Worm (Caenorhabditis elegans) whole organism, L3 larva: ENCODE measurements around the gene clc-9.

Experiments used
- R02D3.7 ChIP-seq: fragments of 150-350 bp; optimal IDR thresholded peaks from 2 replicates; lab custom pipeline; 2014; ENCODE audit warnings: missing biosample characterization, missing genetic modification characterization
- ZK546.5 ChIP-seq: sonication (generic microtip); optimal IDR thresholded peaks from 2 replicates; lab custom pipeline; 2017; ENCODE audit warnings: missing biosample characterization, missing genetic modification characterization
- aly-2 ChIP-seq: fragments of 150-350 bp; optimal IDR thresholded peaks from 2 replicates; lab custom pipeline; 2014; ENCODE audit warnings: missing biosample characterization, missing genetic modification characterization
- ama-1 ChIP-seq: fragments of 150-350 bp; optimal IDR thresholded peaks from 2 replicates; lab custom pipeline; 2018
- ceh-28 ChIP-seq: fragments of 150-350 bp; optimal IDR thresholded peaks from 2 replicates; lab custom pipeline; 2014; ENCODE audit warnings: missing biosample characterization, missing genetic modification reagents, missing genetic modification characterization
- ceh-9 ChIP-seq: sonication (generic microtip); optimal IDR thresholded peaks from 2 replicates; lab custom pipeline; 2018; ENCODE audit warnings: missing biosample characterization, missing genetic modification characterization
- egl-5 ChIP-seq: fragments of 150-350 bp; optimal IDR thresholded peaks from 2 replicates; lab custom pipeline; 2017; ENCODE audit warnings: missing biosample characterization, missing genetic modification reagents, missing genetic modification characterization, inconsistent platforms
- elt-1 ChIP-seq: fragments of 150-350 bp; optimal IDR thresholded peaks from 2 replicates; lab custom pipeline; 2014; ENCODE audit warnings: missing biosample characterization, missing genetic modification characterization
- elt-2 ChIP-seq: sonication (generic microtip); optimal IDR thresholded peaks from 2 replicates; lab custom pipeline; 2016; ENCODE audit warnings: missing genetic modification reagents, mild to moderate bottlenecking, missing genetic modification characterization, missing compliant biosample characterization
- elt-3 ChIP-seq, 3 experiments: fragments of 150-350 bp in 1 of 3; sonication (generic microtip) in 2 of 3; optimal IDR thresholded peaks; 2 replicates in 2 of 3; 4 replicates in 1 of 3; lab custom pipeline; 2014 to 2017; ENCODE audit warnings: missing biosample characterization in 3 of 3, missing genetic modification characterization in 3 of 3
- eor-1 ChIP-seq, 2 experiments: fragments of 150-350 bp; optimal IDR thresholded peaks; 2 replicates each; lab custom pipeline; 2014 to 2018; ENCODE audit warnings: missing biosample characterization in 2 of 2, missing genetic modification characterization in 2 of 2
- fkh-10 ChIP-seq: sonication (generic microtip); optimal IDR thresholded peaks from 2 replicates; lab custom pipeline; 2017; ENCODE audit warnings: missing biosample characterization, missing genetic modification reagents, missing genetic modification characterization
- fkh-2 ChIP-seq: fragments of 150-350 bp; optimal IDR thresholded peaks from 2 replicates; lab custom pipeline; 2014; ENCODE audit warnings: missing biosample characterization, missing genetic modification reagents, missing genetic modification characterization
- fos-1 ChIP-seq: fragments of 150-350 bp; optimal IDR thresholded peaks from 2 replicates; lab custom pipeline; 2014; ENCODE audit warnings: missing biosample characterization, missing genetic modification characterization
- jun-1 ChIP-seq: fragments of 150-350 bp; optimal IDR thresholded peaks from 2 replicates; lab custom pipeline; 2014; ENCODE audit warnings: missing biosample characterization, missing genetic modification reagents, missing genetic modification characterization
- lin-15B ChIP-seq: fragments of 150-350 bp; optimal IDR thresholded peaks from 2 replicates; lab custom pipeline; 2014; ENCODE audit warnings: missing biosample characterization, missing genetic modification characterization
- lin-39 ChIP-seq: fragments of 150-350 bp; optimal IDR thresholded peaks from 2 replicates; lab custom pipeline; 2018; ENCODE audit warnings: missing biosample characterization, missing genetic modification reagents, missing genetic modification characterization
- lsy-12 ChIP-seq: sonication (generic microtip); optimal IDR thresholded peaks from 2 replicates; lab custom pipeline; 2016; ENCODE audit warnings: mild to moderate bottlenecking, missing genetic modification characterization, missing compliant biosample characterization
- mdl-1 ChIP-seq: fragments of 150-350 bp; optimal IDR thresholded peaks from 2 replicates; lab custom pipeline; 2014; ENCODE audit warnings: missing biosample characterization, missing genetic modification characterization
- mml-1 ChIP-seq: fragments of 150-350 bp; sonication (generic microtip); optimal IDR thresholded peaks from 3 replicates; lab custom pipeline; 2014; ENCODE audit warnings: missing biosample characterization, missing genetic modification characterization
- nfya-1 ChIP-seq: sonication (generic microtip); optimal IDR thresholded peaks from 2 replicates; lab custom pipeline; 2017; ENCODE audit warnings: missing genetic modification characterization, mild to moderate bottlenecking, missing compliant biosample characterization, antibody characterized with exemption, moderate library complexity; ENCODE audit not compliant: insufficient read depth
- nhr-11 ChIP-seq: fragments of 150-350 bp; optimal IDR thresholded peaks from 2 replicates; lab custom pipeline; 2014; ENCODE audit warnings: missing biosample characterization, missing genetic modification characterization
- nhr-12 ChIP-seq: fragments of 150-350 bp; optimal IDR thresholded peaks from 2 replicates; lab custom pipeline; 2014; ENCODE audit warnings: missing biosample characterization, missing genetic modification characterization
- nhr-25 ChIP-seq: sonication (generic microtip); optimal IDR thresholded peaks from 2 replicates; lab custom pipeline; 2017; ENCODE audit warnings: missing biosample characterization, missing genetic modification characterization
- nhr-28 ChIP-seq: fragments of 150-350 bp; optimal IDR thresholded peaks from 2 replicates; lab custom pipeline; 2014; ENCODE audit warnings: missing biosample characterization, missing genetic modification characterization
- nhr-43 ChIP-seq: sonication (generic microtip); optimal IDR thresholded peaks from 2 replicates; lab custom pipeline; 2016; ENCODE audit warnings: mild to moderate bottlenecking, missing genetic modification characterization, missing compliant biosample characterization; ENCODE audit not compliant: poor library complexity, severe bottlenecking
- nhr-67 ChIP-seq: fragments of 150-350 bp; optimal IDR thresholded peaks from 2 replicates; lab custom pipeline; 2014; ENCODE audit warnings: missing biosample characterization, missing genetic modification characterization
- nhr-76 ChIP-seq: fragments of 150-350 bp; sonication (generic microtip); optimal IDR thresholded peaks from 5 replicates; lab custom pipeline; 2014; ENCODE audit warnings: missing biosample characterization, missing genetic modification characterization
- nhr-77 ChIP-seq: fragments of 150-350 bp; optimal IDR thresholded peaks from 2 replicates; lab custom pipeline; 2014; ENCODE audit warnings: missing biosample characterization, missing genetic modification characterization
- pha-4 ChIP-seq: fragments of 150-350 bp; optimal IDR thresholded peaks from 2 replicates; lab custom pipeline; 2014; ENCODE audit warnings: missing biosample characterization, missing genetic modification reagents, missing genetic modification characterization
- pqm-1 ChIP-seq: fragments of 150-350 bp; optimal IDR thresholded peaks from 2 replicates; lab custom pipeline; 2017; ENCODE audit warnings: missing biosample characterization, missing genetic modification characterization, inconsistent platforms
- sea-2 ChIP-seq: fragments of 150-350 bp; sonication (generic microtip); optimal IDR thresholded peaks from 4 replicates; lab custom pipeline; 2014; ENCODE audit warnings: missing biosample characterization, missing genetic modification reagents, missing genetic modification characterization
- snpc-4 ChIP-seq: fragments of 150-350 bp; optimal IDR thresholded peaks from 2 replicates; lab custom pipeline; 2014; ENCODE audit warnings: missing biosample characterization, missing genetic modification characterization
- unc-39 ChIP-seq: sonication (generic microtip); optimal IDR thresholded peaks from 4 replicates; lab custom pipeline; 2017; ENCODE audit warnings: missing biosample characterization, missing genetic modification characterization
- unc-62 ChIP-seq: fragments of 150-350 bp; sonication (generic microtip); optimal IDR thresholded peaks from 4 replicates; lab custom pipeline; 2014; ENCODE audit warnings: missing biosample characterization, missing genetic modification reagents, missing genetic modification characterization

clc-9 gene

ce11 chrIV:11094052-11094451, 18.7 kb upstream of the clc-9 start:
- TF ChIP-seq jun-1 (tag; lab: Kevin White, UChicago): no peak
- TF ChIP-seq elt-3 (tag; optimal IDR thresholded peaks at IDR 0.05; lab: Kevin White, UChicago): no peak
- no peak for TF ChIP-seq eor-1 (tag; optimal IDR thresholded peaks at IDR 0.05; lab: Kevin White, UChicago)
- no peak for TF ChIP-seq elt-1
- TF ChIP-seq sea-2 (GFP tag; lab: Kevin White, UChicago): no peak
- TF ChIP-seq ceh-9 (tag; lab: Kevin White, UChicago): no peak
- TF ChIP-seq mml-1 (tag; lab: Kevin White, UChicago): no peak
- no peak for TF ChIP-seq nhr-25 (tag; lab: Kevin White, UChicago)
- no peak for TF ChIP-seq snpc-4
- no peak for TF ChIP-seq ZK546.5
- TF ChIP-seq pha-4 (tag; lab: Kevin White, UChicago): no peak
- no peak for TF ChIP-seq nhr-67
- TF ChIP-seq pqm-1: no peak
- no peak for TF ChIP-seq lin-39
- no peak for TF ChIP-seq unc-62 (GFP tag; lab: Kevin White, UChicago)
- TF ChIP-seq ama-1 (lab: Kevin White, UChicago): no peak
- TF ChIP-seq fkh-2 (tag; lab: Kevin White, UChicago): no peak
- no peak for TF ChIP-seq fos-1 (tag; lab: Kevin White, UChicago)
- TF ChIP-seq, all 47 proteins: peak for 0

- TF ChIP-seq nhr-77 (no peak), fkh-10 (GFP tag; lab: Kevin White, UChicago) (peak; percentile 76)
- TF ChIP-seq, all 47 proteins: peak for 1
These were observed 17.8 kb upstream of the clc-9 start, which contains the start of gene M7.8 for ce11 chrIV:11094974-11095373. Gene M7.8, minus strand, starts transcription at chrIV:11095085.

- TF ChIP-seq R02D3.7 (no peak), mdl-1 (tag; lab: Kevin White, UChicago) (no peak), egl-5 (no peak), fkh-10 (GFP tag; lab: Kevin White, UChicago) (no peak), eor-1 (tag; optimal IDR thresholded peaks at IDR 0.05; lab: Kevin White, UChicago) (no peak), nhr-12 (tag; lab: Kevin White, UChicago) (no peak), fkh-2 (tag; lab: Kevin White, UChicago) (no peak), nhr-28 (tag; lab: Kevin White, UChicago) (no peak), nhr-43 (tag; lab: Kevin White, UChicago) (no peak), ceh-28 (tag; lab: Kevin White, UChicago) (no peak), pha-4 (tag; lab: Kevin White, UChicago) (no peak), elt-2 (tag; lab: Kevin White, UChicago) (no peak), lsy-12 (tag; lab: Kevin White, UChicago) (no peak), nhr-76 (tag; lab: Kevin White, UChicago) (peak; percentile 76), aly-2 (tag; lab: Kevin White, UChicago) (no peak), nhr-77 (no peak), nfya-1 (tag; lab: Kevin White, UChicago) (peak; percentile 7), unc-62 (GFP tag; lab: Kevin White, UChicago) (no peak), nhr-67 (no peak), pqm-1 (peak; percentile 37), nhr-25 (tag; lab: Kevin White, UChicago) (no peak), nhr-11 (tag; lab: Kevin White, UChicago) (no peak)
These were observed 14.9 kb upstream of the clc-9 start, which contains the start of gene M7.12 for ce11 chrIV:11097795-11098194. Gene M7.12, minus strand, starts transcription at chrIV:11097982.

- TF ChIP-seq lin-15B (tag; lab: Kevin White, UChicago) (no peak), unc-39 (tag; lab: Kevin White, UChicago) (no peak), jun-1 (tag; lab: Kevin White, UChicago) (no peak), nfya-1 (tag; lab: Kevin White, UChicago) (no peak), egl-5 (no peak), nhr-28 (tag; lab: Kevin White, UChicago) (no peak), ama-1 (lab: Kevin White, UChicago) (no peak)
These were observed 12.5 kb upstream of the clc-9 start, which contains the start of gene str-3 for ce11 chrIV:11100271-11100670. Gene str-3, minus strand, starts transcription at chrIV:11100371.
